Fruit fly (Drosophila melanogaster): ENCODE measurements around the gene Strump.

The Strump gene

DNA sequence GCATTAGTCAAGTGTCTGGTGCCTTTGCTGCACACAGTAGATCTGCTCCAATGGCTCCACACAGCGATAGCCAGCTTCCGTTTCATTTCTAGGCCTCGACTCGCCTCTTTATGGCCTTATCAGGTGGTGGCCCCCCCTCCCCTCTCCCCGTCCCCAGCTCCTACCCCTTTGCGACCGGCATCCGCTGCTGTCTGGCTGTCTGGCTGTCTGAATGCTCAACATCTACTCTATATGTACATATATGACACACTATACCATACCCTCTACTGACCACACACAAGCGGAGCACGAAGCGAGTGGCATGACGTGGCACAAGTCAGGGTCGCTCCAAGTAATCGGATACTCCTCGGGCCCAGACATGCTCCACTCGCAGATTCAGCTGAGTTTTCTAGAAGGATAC lies 36.5 kb downstream of the Strump start (continued):
- TF ChIP-seq CG8765 (GFP tag; IDR thresholded peaks at IDR 0.05) (no peak), CG10267 (tag; optimal IDR thresholded peaks at IDR 0.05) (no peak), Blimp-1 (GFP tag; optimal IDR thresholded peaks at IDR 0.05) (no peak), chinmo (GFP tag; IDR thresholded peaks at IDR 0.05; ENCODE audit: partially characterized antibody) (0 out of 4 replicates have a peak, but pooled peaks have one; percentile 44), dm (GFP tag; optimal IDR thresholded peaks at IDR 0.05) (no peak), pita (GFP tag; optimal IDR thresholded peaks at IDR 0.05) (no peak), CG12299 (tag; optimal IDR thresholded peaks at IDR 0.05) (no peak), ewg (GFP tag; optimal IDR thresholded peaks at IDR 0.05) (no peak), sob (GFP tag; IDR thresholded peaks at IDR 0.05) (no peak), disco-r (GFP tag; optimal IDR thresholded peaks at IDR 0.05) (no peak), Ets65A (GFP tag) (no peak), CG9817 (tag; optimal IDR thresholded peaks at IDR 0.05) (no peak), h (optimal IDR thresholded peaks at IDR 0.05) (no peak), tna (GFP tag; IDR thresholded peaks at IDR 0.05; ENCODE audit: partially characterized antibody) (peak; percentile 77), CG6175 (GFP tag; IDR thresholded peaks at IDR 0.05) (peak; percentile 30; the same call in 1 of the 3 replicates), CG4282 (GFP tag; optimal IDR thresholded peaks at IDR 0.05) (no peak), pnt (GFP tag; optimal IDR thresholded peaks at IDR 0.05) (no peak), CG10565 (GFP tag; optimal IDR thresholded peaks at IDR 0.05) (no peak), Ravus (GFP tag; IDR thresholded peaks at IDR 0.05) (no peak), CG7987 (GFP tag; optimal IDR thresholded peaks at IDR 0.05) (no peak), cwo (GFP tag; optimal IDR thresholded peaks at IDR 0.05) (peak; percentile 28), CG8924 (tag; optimal IDR thresholded peaks at IDR 0.05) (no peak), Eip74EF (GFP tag; optimal IDR thresholded peaks at IDR 0.05) (no peak), hth (optimal IDR thresholded peaks at IDR 0.05) (no peak), CG1832 (GFP tag; optimal IDR thresholded peaks at IDR 0.05) (no peak), repo (GFP tag; optimal IDR thresholded peaks at IDR 0.05) (no peak), onecut (GFP tag; IDR thresholded peaks at IDR 0.05) (no peak), salm (tag; optimal IDR thresholded peaks at IDR 0.05) (no peak), fru (optimal IDR thresholded peaks at IDR 0.05) (no peak), E2f2 (GFP tag; IDR thresholded peaks at IDR 0.05) (no peak), CG17328 (GFP tag; IDR thresholded peaks at IDR 0.05) (no peak), CG17612 (GFP tag; IDR thresholded peaks at IDR 0.05) (no peak), CG1647 (GFP tag; optimal IDR thresholded peaks at IDR 0.05) (no peak), Spps (tag; optimal IDR thresholded peaks at IDR 0.05) (no peak), btn (GFP tag; optimal IDR thresholded peaks at IDR 0.05) (no peak), dmrt99B (tag; optimal IDR thresholded peaks at IDR 0.05) (no peak), CG17829 (tag; optimal IDR thresholded peaks at IDR 0.05) (no peak), ems (GFP tag; optimal IDR thresholded peaks at IDR 0.05) (no peak), CG1233 (GFP tag; optimal IDR thresholded peaks at IDR 0.05) (no peak), CG7963 (GFP tag; IDR thresholded peaks at IDR 0.05; ENCODE audit: partially characterized antibody) (peak; percentile 52; the same call in 1 of the 3 replicates), Ada2b (GFP tag; IDR thresholded peaks at IDR 0.05) (0 out of 2 replicates have a peak, but pooled peaks have one; percentile 11), CG18262 (tag; optimal IDR thresholded peaks at IDR 0.05) (no peak), CG42726 (GFP tag; IDR thresholded peaks at IDR 0.05; ENCODE audit: partially characterized antibody) (no peak), Gug (GFP tag; IDR thresholded peaks at IDR 0.05) (no peak), nau (GFP tag; optimal IDR thresholded peaks at IDR 0.05) (no peak), stwl (tag; optimal IDR thresholded peaks at IDR 0.05) (no peak), Fer1 (GFP tag; optimal IDR thresholded peaks at IDR 0.05) (no peak), pum (GFP tag; optimal IDR thresholded peaks at IDR 0.05) (no peak), croc (GFP tag; conservative IDR thresholded peaks at IDR 0.05) (no peak), CG16815 (GFP tag; optimal IDR thresholded peaks at IDR 0.05) (no peak), p53 (GFP tag; optimal IDR thresholded peaks at IDR 0.05) (no peak), Ptx1 (GFP tag; IDR thresholded peaks at IDR 0.05) (no peak)
